Worm (Caenorhabditis elegans) whole organism, L4 larva: ENCODE results near the gene lim-6.

Experiments
- F10B5.3 ChIP-seq: sonication (generic microtip); optimal IDR thresholded peaks from 2 replicates; lab custom pipeline; 2016; ENCODE audit warnings: mild to moderate bottlenecking, missing genetic modification characterization, missing compliant biosample characterization
- F37D6.2 ChIP-seq: sonication (generic microtip); optimal IDR thresholded peaks from 2 replicates; lab custom pipeline; 2016; ENCODE audit warnings: mild to moderate bottlenecking, missing genetic modification characterization, missing compliant biosample characterization
- F49E8.2 ChIP-seq: sonication (generic microtip); optimal IDR thresholded peaks from 2 replicates; lab custom pipeline; 2016; ENCODE audit warnings: missing compliant biosample characterization, mild to moderate bottlenecking, missing genetic modification characterization, borderline replicate concordance
- T26A8.4 ChIP-seq: fragments of 200-800 bp; sonication (Bioruptor generic); IDR thresholded peaks from 2 replicates; pipeline ENCODE4 v1.3.6; 2022; ENCODE audit warnings: missing genetic modification characterization, missing compliant biosample characterization
- aha-1 ChIP-seq: fragments of 150-350 bp; peaks from one replicate; lab custom pipeline; 2014; ENCODE audit warnings: missing biosample characterization, missing genetic modification characterization
- arid-1 ChIP-seq: fragments of 200-800 bp; sonication (Bioruptor generic); conservative IDR thresholded peaks from 2 replicates; pipeline ENCODE4 v1.3.6; 2022; ENCODE audit warnings: missing genetic modification reagents, missing genetic modification characterization, missing compliant biosample characterization
- ceh-20 ChIP-seq: fragments of 200-800 bp; sonication (Bioruptor generic); IDR thresholded peaks from 2 replicates; pipeline ENCODE4 v1.3.6; 2022; ENCODE audit warnings: missing genetic modification reagents, missing genetic modification characterization, missing compliant biosample characterization
- ceh-28 ChIP-seq: fragments of 150-350 bp; optimal IDR thresholded peaks from 2 replicates; lab custom pipeline; 2014; ENCODE audit warnings: missing biosample characterization, missing genetic modification reagents, missing genetic modification characterization
- ceh-32 ChIP-seq: sonication (generic microtip); optimal IDR thresholded peaks from 2 replicates; lab custom pipeline; 2016; ENCODE audit warnings: mild to moderate bottlenecking, missing genetic modification characterization, missing compliant biosample characterization; ENCODE audit not compliant: poor library complexity
- cey-2 ChIP-seq: sonication (generic microtip); optimal IDR thresholded peaks from 3 replicates; lab custom pipeline; 2017; ENCODE audit warnings: missing genetic modification characterization, mild to moderate bottlenecking, missing compliant biosample characterization, antibody characterized with exemption, borderline replicate concordance; ENCODE audit not compliant: insufficient read depth
- ctbp-1 ChIP-seq: fragments of 200-800 bp; sonication (Bioruptor generic); IDR thresholded peaks from 2 replicates; pipeline ENCODE4 v1.3.6; 2022; ENCODE audit warnings: missing genetic modification reagents, missing genetic modification characterization, missing compliant biosample characterization
- daf-12 ChIP-seq: fragments of 150-350 bp; optimal IDR thresholded peaks from 2 replicates; lab custom pipeline; 2014; ENCODE audit warnings: missing biosample characterization, missing genetic modification reagents, missing genetic modification characterization
- dmd-6 ChIP-seq: fragments of 200-800 bp; sonication (Bioruptor generic); IDR thresholded peaks from 2 replicates; pipeline ENCODE4 v1.3.6; 2022; ENCODE audit warnings: missing genetic modification reagents, missing genetic modification characterization, missing compliant biosample characterization
- dmd-8 ChIP-seq: fragments of 200-800 bp; sonication (Bioruptor generic); IDR thresholded peaks from 2 replicates; pipeline ENCODE4 v1.3.6; 2022; ENCODE audit warnings: missing genetic modification characterization, missing compliant biosample characterization
- dpl-1 ChIP-seq: fragments of 150-350 bp; optimal IDR thresholded peaks from 2 replicates; lab custom pipeline; 2014; ENCODE audit warnings: missing biosample characterization, missing genetic modification reagents, missing genetic modification characterization
- duxl-1 ChIP-seq: sonication (generic microtip); optimal IDR thresholded peaks from 2 replicates; lab custom pipeline; 2016; ENCODE audit warnings: mild to moderate bottlenecking, missing genetic modification characterization, moderate library complexity, missing compliant biosample characterization; ENCODE audit not compliant: poor library complexity
- dve-1 ChIP-seq: sonication (generic microtip); optimal IDR thresholded peaks from 2 replicates; lab custom pipeline; 2017; ENCODE audit warnings: antibody characterized with exemption, mild to moderate bottlenecking, missing genetic modification characterization, missing compliant biosample characterization; ENCODE audit not compliant: insufficient read depth
- fos-1 ChIP-seq: fragments of 150-350 bp; optimal IDR thresholded peaks from 2 replicates; lab custom pipeline; 2014; ENCODE audit warnings: missing biosample characterization, missing genetic modification characterization
- hif-1 ChIP-seq, 2 experiments: sonication (generic microtip); optimal IDR thresholded peaks; 2 replicates each; lab custom pipeline; 2016 to 2017; ENCODE audit warnings: missing compliant biosample characterization in 2 of 2, missing genetic modification characterization in 2 of 2, missing genetic modification reagents in 2 of 2, missing genotype in 2 of 2, mild to moderate bottlenecking in 1 of 2
- lim-7 ChIP-seq: fragments of 200-800 bp; sonication (Bioruptor generic); IDR thresholded peaks from 2 replicates; pipeline ENCODE4 v1.3.6; 2022; ENCODE audit warnings: missing genetic modification characterization, missing compliant biosample characterization
- lin-1 ChIP-seq: fragments of 200-800 bp; sonication (Bioruptor generic); IDR thresholded peaks from 2 replicates; pipeline ENCODE4 v1.3.6; 2022; ENCODE audit warnings: missing genetic modification reagents, missing genetic modification characterization, missing compliant biosample characterization
- lin-29 ChIP-seq: fragments of 200-800 bp; sonication (Bioruptor generic); IDR thresholded peaks from 2 replicates; pipeline ENCODE4 v1.3.6; 2022; ENCODE audit warnings: missing genetic modification reagents, missing genetic modification characterization, missing compliant biosample characterization
- lin-39 ChIP-seq: fragments of 150-350 bp; optimal IDR thresholded peaks from 2 replicates; lab custom pipeline; 2014; ENCODE audit warnings: missing biosample characterization, missing genetic modification reagents, missing genetic modification characterization
- madf-5 ChIP-seq, 2 experiments: fragments of 200-800 bp; sonication (Bioruptor generic); IDR thresholded peaks; 2 replicates each; pipeline ENCODE4 v1.3.6; 2022; ENCODE audit warnings: missing compliant biosample characterization in 2 of 2, missing genetic modification characterization in 2 of 2
- mdt-29 ChIP-seq: fragments of 200-800 bp; sonication (Bioruptor generic); IDR thresholded peaks from 2 replicates; pipeline ENCODE4 v1.3.6; 2022; ENCODE audit warnings: missing genetic modification reagents, missing genetic modification characterization, missing compliant biosample characterization
- nhr-10 ChIP-seq: fragments of 150-350 bp; optimal IDR thresholded peaks from 2 replicates; lab custom pipeline; 2014; ENCODE audit warnings: missing biosample characterization, missing genetic modification characterization
- nhr-102 ChIP-seq: sonication (generic microtip); optimal IDR thresholded peaks from 2 replicates; lab custom pipeline; 2016; ENCODE audit warnings: mild to moderate bottlenecking, missing genetic modification characterization, moderate library complexity, missing compliant biosample characterization
- nhr-111 ChIP-seq: fragments of 200-800 bp; sonication (Bioruptor generic); optimal IDR thresholded peaks from 2 replicates; lab custom pipeline; 2018; ENCODE audit warnings: mild to moderate bottlenecking, missing genetic modification characterization, missing compliant biosample characterization
- nhr-237 ChIP-seq: sonication (generic microtip); optimal IDR thresholded peaks from 2 replicates; lab custom pipeline; 2017; ENCODE audit warnings: missing biosample characterization, missing genetic modification characterization
- nhr-28 ChIP-seq: fragments of 150-350 bp; optimal IDR thresholded peaks from 2 replicates; lab custom pipeline; 2014; ENCODE audit warnings: missing biosample characterization, missing genetic modification characterization
- nhr-6 ChIP-seq: fragments of 150-350 bp; optimal IDR thresholded peaks from 2 replicates; lab custom pipeline; 2014; ENCODE audit warnings: missing biosample characterization, missing genetic modification characterization
- nhr-77 ChIP-seq: fragments of 150-350 bp; optimal IDR thresholded peaks from 2 replicates; lab custom pipeline; 2014; ENCODE audit warnings: missing biosample characterization, missing genetic modification characterization
- php-3 ChIP-seq: fragments of 200-800 bp; sonication (Bioruptor generic); IDR thresholded peaks from 2 replicates; pipeline ENCODE4 v1.3.6; 2022; ENCODE audit warnings: missing genetic modification reagents, missing genetic modification characterization, missing compliant biosample characterization
- pqm-1 ChIP-seq: sonication (generic microtip); optimal IDR thresholded peaks from 2 replicates; lab custom pipeline; 2017; ENCODE audit warnings: missing biosample characterization, missing genetic modification characterization
- sdz-12 ChIP-seq: fragments of 200-800 bp; sonication (Bioruptor generic); optimal IDR thresholded peaks from 2 replicates; lab custom pipeline; 2018; ENCODE audit warnings: mild to moderate bottlenecking, missing genetic modification characterization, missing compliant biosample characterization
- snpc-1.2 ChIP-seq: fragments of 200-800 bp; sonication (Bioruptor generic); IDR thresholded peaks from 2 replicates; pipeline ENCODE4 v1.3.6; 2022; ENCODE audit warnings: missing genetic modification reagents, missing genetic modification characterization, missing compliant biosample characterization
- tag-97 ChIP-seq: fragments of 200-800 bp; sonication (Bioruptor generic); IDR thresholded peaks from 2 replicates; pipeline ENCODE4 v1.3.6; 2022; ENCODE audit warnings: missing genetic modification characterization, missing compliant biosample characterization
- unc-62 ChIP-seq, 3 experiments: fragments of 150-350 bp in 1 of 3; sonication (generic microtip); optimal IDR thresholded peaks in 2 of 3; peaks in 1 of 3; 1 replicate in 1 of 3; 2 replicates in 2 of 3; lab custom pipeline; 2014 to 2017; ENCODE audit warnings: missing biosample characterization in 3 of 3, missing genetic modification characterization in 3 of 3, missing genetic modification reagents in 3 of 3, missing genotype in 1 of 3
- vab-7 ChIP-seq: fragments of 200-800 bp; sonication (Bioruptor generic); IDR thresholded peaks from 2 replicates; pipeline ENCODE4 v1.3.6; 2022; ENCODE audit warnings: missing genetic modification reagents, missing genetic modification characterization, missing compliant biosample characterization
- zip-11 ChIP-seq: fragments of 200-800 bp; sonication (Bioruptor generic); IDR thresholded peaks from 2 replicates; pipeline ENCODE4 v1.3.6; 2022; ENCODE audit warnings: missing genetic modification characterization, missing compliant biosample characterization
- zip-2 ChIP-seq: fragments of 150-350 bp; optimal IDR thresholded peaks from 2 replicates; lab custom pipeline; 2014; ENCODE audit warnings: missing biosample characterization, missing genetic modification characterization
- ztf-11 ChIP-seq: fragments of 150-350 bp; optimal IDR thresholded peaks from 2 replicates; lab custom pipeline; 2014; ENCODE audit warnings: missing biosample characterization, missing genetic modification characterization

lim-6 gene

ce11 chrX:1125426-1125825 lies 53.2 kb downstream of the lim-6 start, which contains the start of gene lmp-2 (continued):
- TF ChIP-seq dpl-1 (no peak), nhr-28 (tag; lab: Kevin White, UChicago) (peak; percentile 73), snpc-1.2 (GFP tag; lab: Robert Waterston, UW) (no peak), dve-1 (peak; percentile 62), nhr-111 (GFP tag; lab: Kevin White, UChicago) (no peak), lin-1 (GFP tag; lab: Robert Waterston, UW) (no peak), lin-39 (tag; lab: Kevin White, UChicago) (no peak), ceh-20 (GFP tag; lab: Robert Waterston, UW) (no peak)

- TF ChIP-seq ceh-28 (tag; lab: Kevin White, UChicago) (no peak), php-3 (GFP tag; lab: Robert Waterston, UW) (no peak), ztf-11 (no peak), aha-1 (tag; lab: Kevin White, UChicago) (peak; percentile 35), mdt-29 (GFP tag; lab: Robert Waterston, UW) (no peak), sdz-12 (GFP tag; lab: Kevin White, UChicago) (no peak), zip-2 (no peak), lin-1 (GFP tag; lab: Robert Waterston, UW) (no peak), duxl-1 (tag; lab: Kevin White, UChicago) (no peak), lim-7 (GFP tag; lab: Robert Waterston, UW) (no peak), lin-29 (GFP tag; lab: Robert Waterston, UW) (no peak), F49E8.2 (no peak), fos-1 (tag; lab: Kevin White, UChicago) (no peak), arid-1 (GFP tag; lab: Robert Waterston, UW) (no peak), dmd-8 (no peak), nhr-10 (tag; lab: Kevin White, UChicago) (no peak), pqm-1 (tag; lab: Kevin White, UChicago) (peak; percentile 11), nhr-28 (tag; lab: Kevin White, UChicago) (peak; percentile 74), ctbp-1 (no peak), dmd-6 (peak; percentile 52), nhr-6 (peak; percentile 61), T26A8.4 (GFP tag; lab: Robert Waterston, UW) (no peak), nhr-102 (tag; lab: Kevin White, UChicago) (no peak), zip-11 (GFP tag; lab: Robert Waterston, UW) (no peak), hif-1 (tag; optimal IDR thresholded peaks at IDR 0.05; lab: Kevin White, UChicago) (no peak), nhr-237 (tag; lab: Kevin White, UChicago) (no peak), vab-7 (GFP tag; lab: Robert Waterston, UW) (no peak), tag-97 (GFP tag; lab: Robert Waterston, UW) (no peak), cey-2 (tag; lab: Kevin White, UChicago) (no peak), madf-5 (GFP tag; IDR thresholded peaks at IDR 0.05; lab: Robert Waterston, UW) (no peak), nhr-77 (tag; lab: Kevin White, UChicago) (no peak), daf-12 (no peak), F37D6.2 (tag; lab: Kevin White, UChicago) (no peak), ceh-32 (no peak), unc-62 (GFP tag; optimal IDR thresholded peaks at IDR 0.05 in 1 of 2; lab: Kevin White, UChicago) (no peak), unc-62 (tag; optimal IDR thresholded peaks at IDR 0.05; lab: Kevin White, UChicago) (no peak), F10B5.3 (tag; lab: Kevin White, UChicago) (no peak)
Measured at ce11 chrX:1126207-1126606, 54.0 kb downstream of the lim-6 start.
